Fruit fly (Drosophila melanogaster) Kc167 (cell line): Measurements from ENCODE around the gene ck.

ENCODE experiments used
- Myc ChIP-seq: fragments of >200 bp; optimal IDR thresholded peaks from 2 replicates; lab custom pipeline; 2017; ENCODE audit warnings: missing external identifiers
- h ChIP-seq: fragments of >200 bp; optimal IDR thresholded peaks from 3 replicates; lab custom pipeline; 2018; ENCODE audit warnings: missing external identifiers
- insv ChIP-seq: fragments of >200 bp; optimal IDR thresholded peaks from 3 replicates; lab custom pipeline; 2018; ENCODE audit warnings: missing external identifiers
- psq ChIP-seq: fragments of >200 bp; optimal IDR thresholded peaks from 2 replicates; lab custom pipeline; 2017; ENCODE audit warnings: missing external identifiers
- ttk ChIP-seq: sonication (Bioruptor generic); optimal IDR thresholded peaks from 2 replicates; lab custom pipeline; 2017; ENCODE audit warnings: missing external identifiers

DNA sequence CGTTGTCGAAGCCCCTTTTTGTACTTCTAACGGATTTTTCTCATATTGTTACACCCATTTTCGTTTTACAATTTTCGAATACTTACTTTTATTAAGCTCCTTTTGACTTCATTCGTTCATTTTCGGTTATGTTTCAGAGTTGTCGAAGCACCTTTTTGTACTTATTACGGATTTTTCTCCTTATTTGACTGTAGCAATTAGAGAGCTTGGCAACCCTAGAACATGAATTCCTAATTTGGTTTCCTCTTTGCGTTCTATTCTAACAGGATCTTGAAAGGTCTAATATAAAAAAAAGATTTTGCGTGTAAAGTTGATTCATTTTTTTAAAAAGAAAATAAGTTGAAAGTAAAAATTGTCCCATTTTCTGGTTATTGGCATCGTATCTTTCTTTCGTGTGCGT, 4.4 kb upstream of the ck start:
- no peak for TF ChIP-seq insv
- TF ChIP-seq psq (lab: Kevin White, UChicago): no peak
- TF ChIP-seq h (lab: Kevin White, UChicago): no peak
- no peak for TF ChIP-seq ttk (lab: Kevin White, UChicago)
- no peak for TF ChIP-seq Myc (lab: Kevin White, UChicago)
